Worm (Caenorhabditis elegans): ENCODE measurements around the gene mig-32.
A peak's percentile ranks its signal among the peaks of the same experiment; 100 is the strongest.

Gene mig-32

ce11 chrIV:12129204-12129603, 37.2 kb upstream of the mig-32 start, which contains the start of gene lin-24:
Gene lin-24, plus strand, starts transcription at chrIV:12129504.
- TF ChIP-seq nhr-84 (tag; optimal IDR thresholded peaks at IDR 0.05) (no peak), efl-1 (optimal IDR thresholded peaks at IDR 0.05) (no peak), efl-1 (GFP tag; optimal IDR thresholded peaks at IDR 0.05 in 1 of 2) (peak in 1 of 2 experiments; percentile 11)

ce11 chrIV:12128708-12129107, 36.7 kb upstream of the mig-32 start:
- TF ChIP-seq nhr-85 (tag) (peak; percentile 14), pag-3 (tag; optimal IDR thresholded peaks at IDR 0.05; ENCODE audit: borderline replicate concordance, insufficient read depth) (no peak), efl-1 (optimal IDR thresholded peaks at IDR 0.05) (no peak), efl-1 (GFP tag; optimal IDR thresholded peaks at IDR 0.05 in 1 of 2) (no peak), ceh-63 (GFP tag; optimal IDR thresholded peaks at IDR 0.05) (no peak), mdl-1 (tag; optimal IDR thresholded peaks at IDR 0.05) (no peak), fkh-10 (GFP tag; optimal IDR thresholded peaks at IDR 0.05) (no peak), nhr-71 (tag; optimal IDR thresholded peaks at IDR 0.05) (no peak), pqm-1 (tag; optimal IDR thresholded peaks at IDR 0.05) (no peak), lin-39 (tag; optimal IDR thresholded peaks at IDR 0.05) (no peak), lsy-2 (tag; optimal IDR thresholded peaks at IDR 0.05) (peak in 1 of 2 experiments; percentile 9), nhr-11 (tag; optimal IDR thresholded peaks at IDR 0.05) (no peak), nhr-84 (tag; optimal IDR thresholded peaks at IDR 0.05) (no peak), elt-2 (tag; optimal IDR thresholded peaks at IDR 0.05) (no peak), mep-1 (tag; optimal IDR thresholded peaks at IDR 0.05) (peak; percentile 23), lin-14 (GFP tag; optimal IDR thresholded peaks at IDR 0.05) (peak; percentile 23), jun-1 (tag; optimal IDR thresholded peaks at IDR 0.05) (no peak), unc-98 (GFP tag; IDR thresholded peaks at IDR 0.05) (no peak), nhr-47 (tag; optimal IDR thresholded peaks at IDR 0.05) (peak; percentile 16), fos-1 (tag; optimal IDR thresholded peaks at IDR 0.05) (no peak), unc-86 (tag; optimal IDR thresholded peaks at IDR 0.05) (no peak)

- TF ChIP-seq efl-1 (optimal IDR thresholded peaks at IDR 0.05) (no peak), efl-1 (GFP tag; optimal IDR thresholded peaks at IDR 0.05 in 1 of 2) (peak in 1 of 2 experiments; percentile 76), ztf-4 (tag; optimal IDR thresholded peaks at IDR 0.05) (no peak), aha-1 (tag; optimal IDR thresholded peaks at IDR 0.05) (no peak), irx-1 (tag; optimal IDR thresholded peaks at IDR 0.05) (no peak), hpl-2 (GFP tag; optimal IDR thresholded peaks at IDR 0.05) (no peak), nhr-85 (tag) (peak; percentile 60), unc-130 (tag; optimal IDR thresholded peaks at IDR 0.05) (no peak), mab-9 (GFP tag; IDR thresholded peaks at IDR 0.05) (no peak), nhr-77 (tag; optimal IDR thresholded peaks at IDR 0.05) (no peak), efl-3 (GFP tag; optimal IDR thresholded peaks at IDR 0.05) (no peak), nhr-237 (tag; optimal IDR thresholded peaks at IDR 0.05) (no peak), ceh-88 (GFP tag; IDR thresholded peaks at IDR 0.05) (no peak), ceh-63 (GFP tag; optimal IDR thresholded peaks at IDR 0.05) (no peak), isw-1 (GFP tag; IDR thresholded peaks at IDR 0.05) (no peak), nhr-19 (GFP tag; conservative IDR thresholded peaks at IDR 0.05) (no peak), lin-13 (GFP tag; optimal IDR thresholded peaks at IDR 0.05) (no peak), fkh-10 (GFP tag; optimal IDR thresholded peaks at IDR 0.05) (no peak), ceh-90 (tag; optimal IDR thresholded peaks at IDR 0.05) (no peak), mef-2 (tag; optimal IDR thresholded peaks at IDR 0.05) (no peak), sptf-1 (tag; optimal IDR thresholded peaks at IDR 0.05) (no peak), nhr-28 (tag; optimal IDR thresholded peaks at IDR 0.05) (no peak), fos-1 (tag; optimal IDR thresholded peaks at IDR 0.05) (no peak), jun-1 (tag; optimal IDR thresholded peaks at IDR 0.05) (no peak), unc-62 (GFP tag; optimal IDR thresholded peaks at IDR 0.05) (no peak), unc-98 (GFP tag; IDR thresholded peaks at IDR 0.05) (no peak), ceh-82 (tag; optimal IDR thresholded peaks at IDR 0.05) (peak in 1 of 3 experiments; percentile 10), C34B4.2 (tag; optimal IDR thresholded peaks at IDR 0.05) (no peak), blmp-1 (tag; optimal IDR thresholded peaks at IDR 0.05) (no peak), pqm-1 (tag; optimal IDR thresholded peaks at IDR 0.05) (no peak), swsn-7 (tag; optimal IDR thresholded peaks at IDR 0.05) (no peak), snpc-4 (tag; optimal IDR thresholded peaks at IDR 0.05) (no peak), lsy-2 (tag; optimal IDR thresholded peaks at IDR 0.05) (peak in 1 of 2 experiments; percentile 48), unc-30 (tag; optimal IDR thresholded peaks at IDR 0.05) (no peak), pag-3 (tag; optimal IDR thresholded peaks at IDR 0.05; ENCODE audit: borderline replicate concordance, insufficient read depth) (no peak), hlh-17 (GFP tag; optimal IDR thresholded peaks at IDR 0.05; ENCODE audit: borderline replicate concordance) (no peak), lin-15B (tag; optimal IDR thresholded peaks at IDR 0.05) (no peak), mdl-1 (tag; optimal IDR thresholded peaks at IDR 0.05) (peak in 1 of 2 experiments; percentile 26), vab-15 (tag; optimal IDR thresholded peaks at IDR 0.05) (no peak), xbp-1 (tag; optimal IDR thresholded peaks at IDR 0.05) (no peak)
Measured at ce11 chrIV:12127838-12128237, 35.8 kb upstream of the mig-32 start.
